Worm (Caenorhabditis elegans): Measurements from ENCODE around the gene wdfy-2.

- no peak for TF ChIP-seq ztf-23 (GFP tag; IDR thresholded peaks at IDR 0.05)
- no peak for TF ChIP-seq flt-1 (GFP tag; IDR thresholded peaks at IDR 0.05)
- TF ChIP-seq med-1 (GFP tag; optimal IDR thresholded peaks at IDR 0.05; ENCODE audit: insufficient read depth), result no peak
- no peak for TF ChIP-seq cog-1 (tag; optimal IDR thresholded peaks at IDR 0.05)
- no peak for TF ChIP-seq ztf-29 (GFP tag; IDR thresholded peaks at IDR 0.05)
- no peak for TF ChIP-seq ref-1 (GFP tag; conservative IDR thresholded peaks at IDR 0.05)
- TF ChIP-seq klf-2 (GFP tag; conservative IDR thresholded peaks at IDR 0.05), result no peak
- no peak for TF ChIP-seq tab-1 (GFP tag; IDR thresholded peaks at IDR 0.05)
- no peak for TF ChIP-seq T22C8.4 (GFP tag; IDR thresholded peaks at IDR 0.05)
These were observed 48.4 kb upstream of the wdfy-2 start for ce11 chrII:9271285-9271684.
